Fruit fly (Drosophila melanogaster) whole organism, embryonic: ENCODE results near the gene Hexo2.
A peak's percentile ranks its signal among the peaks of the same experiment; 100 is the strongest.

Experiments
- ATbp ChIP-seq: fragments of 200-800 bp; sonication (Bioruptor generic); optimal IDR thresholded peaks from 2 replicates; lab custom pipeline; 2017; ENCODE audit warnings: missing biosample characterization, mild to moderate bottlenecking, missing genetic modification characterization, missing genetic modification reagents
- Adf1 ChIP-seq: fragments of 200-800 bp; sonication (Bioruptor generic); IDR thresholded peaks from 2 replicates; pipeline ENCODE4 v1.3.6; 2022; ENCODE audit warnings: missing biosample characterization, missing genetic modification characterization
- Blimp-1 ChIP-seq: fragments of 200-800 bp; sonication (Bioruptor generic); optimal IDR thresholded peaks from 3 replicates; lab custom pipeline; 2018; ENCODE audit warnings: missing biosample characterization, missing genetic modification characterization, mild to moderate bottlenecking, moderate library complexity, missing genetic modification reagents
- CG11504 ChIP-seq: fragments of 200-800 bp; sonication (Bioruptor generic); optimal IDR thresholded peaks from 3 replicates; lab custom pipeline; 2019; ENCODE audit warnings: missing biosample characterization, mild to moderate bottlenecking, missing genetic modification characterization, moderate library complexity
- CG12659 ChIP-seq: fragments of 200-800 bp; sonication (Bioruptor generic); optimal IDR thresholded peaks from 3 replicates; lab custom pipeline; 2017; ENCODE audit warnings: mild to moderate bottlenecking, missing biosample characterization, missing genetic modification reagents, missing genetic modification characterization
- CG13287 ChIP-seq: fragments of 200-800 bp; sonication (Bioruptor generic); IDR thresholded peaks from 2 replicates; pipeline ENCODE4 v1.3.6; 2022; ENCODE audit warnings: missing biosample characterization, missing genetic modification characterization; ENCODE audit not compliant: partially characterized antibody
- CG14441 ChIP-seq: fragments of 200-800 bp; sonication (Bioruptor generic); IDR thresholded peaks from 2 replicates; pipeline ENCODE4 v1.3.6; 2022; ENCODE audit warnings: missing biosample characterization, missing genetic modification characterization
- CG14667 ChIP-seq: fragments of 200-800 bp; sonication (Bioruptor generic); IDR thresholded peaks from 2 replicates; pipeline ENCODE4 v1.3.6; 2022; ENCODE audit warnings: missing biosample characterization, missing genetic modification characterization
- CG15479 ChIP-seq: fragments of 200-800 bp; sonication (Bioruptor generic); optimal IDR thresholded peaks from 3 replicates; lab custom pipeline; 2019; ENCODE audit warnings: missing biosample characterization, mild to moderate bottlenecking, missing genetic modification characterization, moderate library complexity
- CG17612 ChIP-seq: fragments of 200-800 bp; sonication (Bioruptor generic); IDR thresholded peaks from 2 replicates; pipeline ENCODE4 v1.3.6; 2022; ENCODE audit warnings: missing biosample characterization, missing genetic modification characterization
- CG2678 ChIP-seq: fragments of 200-800 bp; sonication (Bioruptor generic); optimal IDR thresholded peaks from 3 replicates; lab custom pipeline; 2019; ENCODE audit warnings: missing biosample characterization, mild to moderate bottlenecking, missing genetic modification characterization, moderate library complexity
- CG34422 ChIP-seq: fragments of 200-800 bp; sonication (Bioruptor generic); IDR thresholded peaks from 3 replicates; pipeline ENCODE4 v1.3.6; 2022; ENCODE audit warnings: missing biosample characterization, missing genetic modification characterization
- CG4328 ChIP-seq: fragments of 200-800 bp; sonication (Bioruptor generic); optimal IDR thresholded peaks from 3 replicates; lab custom pipeline; 2017; ENCODE audit warnings: missing biosample characterization, missing genetic modification reagents, missing genetic modification characterization
- CG7556 ChIP-seq: fragments of 200-800 bp; sonication (Bioruptor generic); optimal IDR thresholded peaks from 2 replicates; lab custom pipeline; 2017; ENCODE audit warnings: missing biosample characterization, mild to moderate bottlenecking, missing genetic modification characterization
- CG7963 ChIP-seq: fragments of 200-800 bp; sonication (Bioruptor generic); IDR thresholded peaks from 3 replicates; pipeline ENCODE4 v1.3.6; 2022; ENCODE audit warnings: missing biosample characterization, missing genetic modification characterization; ENCODE audit not compliant: partially characterized antibody
- CG8388 ChIP-seq: fragments of 200-800 bp; sonication (Bioruptor generic); optimal IDR thresholded peaks from 2 replicates; lab custom pipeline; 2019; ENCODE audit warnings: missing biosample characterization, mild to moderate bottlenecking, missing genetic modification characterization, moderate library complexity
- CG9437 ChIP-seq: fragments of 200-800 bp; sonication (Bioruptor generic); optimal IDR thresholded peaks from 2 replicates; lab custom pipeline; 2018; ENCODE audit warnings: missing biosample characterization, mild to moderate bottlenecking, missing genetic modification characterization
- CG9932 ChIP-seq: fragments of 200-800 bp; sonication (Bioruptor generic); IDR thresholded peaks from 2 replicates; pipeline ENCODE4 v1.3.6; 2022; ENCODE audit warnings: missing biosample characterization, missing genetic modification characterization
- D19A ChIP-seq: fragments of 200-800 bp; optimal IDR thresholded peaks from 3 replicates; lab custom pipeline; 2019; ENCODE audit warnings: missing biosample characterization, mild to moderate bottlenecking, missing genetic modification characterization, moderate library complexity
- Dad ChIP-seq: fragments of 200-800 bp; sonication (Bioruptor generic); optimal IDR thresholded peaks from 3 replicates; lab custom pipeline; 2016; ENCODE audit warnings: missing biosample characterization, missing genetic modification characterization
- Dip3 ChIP-seq: fragments of 200-800 bp; sonication (Bioruptor generic); optimal IDR thresholded peaks from 3 replicates; lab custom pipeline; 2016; ENCODE audit warnings: missing biosample characterization, missing genetic modification characterization
- Doc2 ChIP-seq: fragments of 200-800 bp; sonication (Bioruptor generic); IDR thresholded peaks from 2 replicates; pipeline ENCODE4 v1.3.6; 2022; ENCODE audit warnings: missing biosample characterization, missing genetic modification characterization
- Doc3 ChIP-seq: fragments of 200-800 bp; sonication (Bioruptor generic); IDR thresholded peaks from 3 replicates; pipeline ENCODE4 v1.3.6; 2022; ENCODE audit warnings: missing biosample characterization, missing genetic modification characterization; ENCODE audit not compliant: partially characterized antibody
- Fer3 ChIP-seq: fragments of 200-800 bp; sonication (Bioruptor generic); optimal IDR thresholded peaks from 2 replicates; lab custom pipeline; 2018; ENCODE audit warnings: missing biosample characterization, mild to moderate bottlenecking, missing genetic modification characterization, moderate library complexity
- MBD-R2 ChIP-seq: fragments of 200-800 bp; sonication (Bioruptor generic); IDR thresholded peaks from 2 replicates; pipeline ENCODE4 v1.3.6; 2022; ENCODE audit warnings: missing biosample characterization, missing genetic modification characterization
- Mad ChIP-seq: fragments of 200-800 bp; sonication (Bioruptor generic); optimal IDR thresholded peaks from 2 replicates; lab custom pipeline; 2016; ENCODE audit warnings: missing biosample characterization, missing genetic modification characterization
- Max ChIP-seq: fragments of 200-800 bp; sonication (Bioruptor generic); optimal IDR thresholded peaks from 2 replicates; lab custom pipeline; 2016; ENCODE audit warnings: missing biosample characterization, mild to moderate bottlenecking, missing genetic modification characterization
- PHDP ChIP-seq: fragments of 200-800 bp; sonication (Bioruptor generic); optimal IDR thresholded peaks from 3 replicates; lab custom pipeline; 2018; ENCODE audit warnings: missing biosample characterization, mild to moderate bottlenecking, missing genetic modification characterization, moderate library complexity
- Side ChIP-seq: fragments of 200-800 bp; sonication (Bioruptor generic); optimal IDR thresholded peaks from 2 replicates; lab custom pipeline; 2016; ENCODE audit warnings: missing biosample characterization, missing genetic modification characterization
- Sry-β ChIP-seq: fragments of 200-800 bp; sonication (Bioruptor generic); optimal IDR thresholded peaks from 2 replicates; lab custom pipeline; 2018; ENCODE audit warnings: missing biosample characterization, mild to moderate bottlenecking, missing genetic modification characterization, moderate library complexity
- bab2 ChIP-seq: fragments of 200-800 bp; sonication (Bioruptor generic); optimal IDR thresholded peaks from 2 replicates; lab custom pipeline; 2016; ENCODE audit warnings: missing biosample characterization, missing genetic modification characterization
- caup ChIP-seq: fragments of 200-800 bp; sonication (Bioruptor generic); optimal IDR thresholded peaks from 3 replicates; lab custom pipeline; 2017; ENCODE audit warnings: missing biosample characterization, mild to moderate bottlenecking, missing genetic modification characterization, moderate library complexity; ENCODE audit not compliant: severe bottlenecking
- ci ChIP-seq: fragments of 200-800 bp; sonication (Bioruptor generic); IDR thresholded peaks from 3 replicates; pipeline ENCODE4 v1.3.6; 2022; ENCODE audit warnings: missing biosample characterization, missing genetic modification characterization
- cwo ChIP-seq: fragments of 200-800 bp; sonication (Bioruptor generic); optimal IDR thresholded peaks from 3 replicates; lab custom pipeline; 2017; ENCODE audit warnings: missing biosample characterization, missing genetic modification characterization, mild to moderate bottlenecking, moderate library complexity, missing genetic modification reagents
- dimm ChIP-seq: fragments of 200-800 bp; sonication (Bioruptor generic); IDR thresholded peaks from 2 replicates; pipeline ENCODE4 v1.3.6; 2022; ENCODE audit warnings: missing biosample characterization, missing genetic modification characterization
- disco-r ChIP-seq: fragments of 200-800 bp; sonication (Bioruptor generic); optimal IDR thresholded peaks from 2 replicates; lab custom pipeline; 2016; ENCODE audit warnings: missing biosample characterization, missing genetic modification characterization
- en ChIP-seq: fragments of 200-800 bp; sonication (Bioruptor generic); optimal IDR thresholded peaks from 2 replicates; lab custom pipeline; 2016; ENCODE audit warnings: missing biosample characterization, missing genetic modification characterization
- fd3F ChIP-seq: fragments of 200-800 bp; sonication (Bioruptor generic); optimal IDR thresholded peaks from 2 replicates; lab custom pipeline; 2018; ENCODE audit warnings: missing biosample characterization, mild to moderate bottlenecking, missing genetic modification characterization, moderate library complexity
- ftz-f1 ChIP-seq: fragments of 200-800 bp; sonication (Bioruptor generic); optimal IDR thresholded peaks from 2 replicates; lab custom pipeline; 2016; ENCODE audit warnings: missing biosample characterization, missing genetic modification characterization
- gsb ChIP-seq: fragments of 200-800 bp; sonication (Bioruptor generic); IDR thresholded peaks from 2 replicates; pipeline ENCODE4 v1.3.6; 2022; ENCODE audit warnings: missing biosample characterization, missing genetic modification characterization
- kay ChIP-seq: fragments of 200-800 bp; sonication (Bioruptor generic); optimal IDR thresholded peaks from 2 replicates; lab custom pipeline; 2016; ENCODE audit warnings: missing biosample characterization, missing genetic modification characterization
- lbe ChIP-seq: fragments of 200-800 bp; sonication (Bioruptor generic); optimal IDR thresholded peaks from 2 replicates; lab custom pipeline; 2016; ENCODE audit warnings: missing biosample characterization, mild to moderate bottlenecking, missing genetic modification characterization
- lmd ChIP-seq: fragments of 200-800 bp; sonication (Bioruptor generic); IDR thresholded peaks from 2 replicates; pipeline ENCODE4 v1.3.6; 2022; ENCODE audit warnings: missing biosample characterization, missing genetic modification characterization
- nau ChIP-seq: fragments of 200-800 bp; sonication (Bioruptor generic); optimal IDR thresholded peaks from 3 replicates; lab custom pipeline; 2017; ENCODE audit warnings: missing biosample characterization, mild to moderate bottlenecking, missing genetic modification characterization, missing genetic modification reagents
- repo ChIP-seq: fragments of 200-800 bp; sonication (Bioruptor generic); optimal IDR thresholded peaks from 2 replicates; lab custom pipeline; 2016; ENCODE audit warnings: missing biosample characterization, missing genetic modification characterization
- salm ChIP-seq: fragments of 200-800 bp; sonication (Bioruptor generic); optimal IDR thresholded peaks from 2 replicates; lab custom pipeline; 2018; ENCODE audit warnings: missing biosample characterization, mild to moderate bottlenecking, missing genetic modification characterization
- sna ChIP-seq: fragments of 200-800 bp; sonication (Bioruptor generic); IDR thresholded peaks from 2 replicates; pipeline ENCODE4 v1.3.6; 2022; ENCODE audit warnings: missing biosample characterization, missing genetic modification characterization; ENCODE audit not compliant: partially characterized antibody
- so ChIP-seq: fragments of 200-800 bp; sonication (Bioruptor generic); IDR thresholded peaks from 3 replicates; pipeline ENCODE4 v1.3.6; 2022; ENCODE audit warnings: missing biosample characterization, missing genetic modification characterization
- wdn ChIP-seq: fragments of 200-800 bp; sonication (Bioruptor generic); IDR thresholded peaks from 2 replicates; pipeline ENCODE4 v1.3.6; 2022; ENCODE audit warnings: missing biosample characterization, missing genetic modification characterization
- zen ChIP-seq: fragments of 200-800 bp; sonication (Bioruptor generic); optimal IDR thresholded peaks from 3 replicates; lab custom pipeline; 2018; ENCODE audit warnings: missing biosample characterization, mild to moderate bottlenecking, missing genetic modification characterization, moderate library complexity

Hexo2 gene

DNA sequence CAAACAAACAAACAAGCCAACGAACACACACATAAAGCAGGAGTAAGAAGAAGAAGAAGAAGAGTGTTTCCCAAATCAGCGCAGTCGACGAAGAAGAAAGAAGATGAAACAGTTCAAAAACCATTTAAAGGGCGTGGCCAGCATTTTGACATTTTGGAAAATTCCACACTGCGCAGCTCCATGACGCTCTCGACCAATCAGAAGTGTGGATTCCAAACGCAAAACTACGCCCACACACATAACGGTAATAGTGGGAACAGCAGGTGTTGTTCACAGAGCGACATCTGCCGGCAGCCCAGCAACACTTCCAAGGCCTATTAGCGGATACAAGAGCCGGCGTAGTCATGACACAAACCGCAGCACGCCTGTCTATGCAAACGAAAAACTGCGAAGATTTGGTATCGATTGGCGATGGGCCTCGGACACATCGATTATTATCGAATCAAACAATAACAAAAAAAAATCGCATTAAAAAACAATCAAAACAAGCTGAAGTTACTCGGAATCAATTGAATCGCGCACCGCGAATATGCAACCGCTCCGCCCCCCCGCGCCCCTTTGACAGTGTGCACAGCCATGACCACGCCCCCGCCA is 32.7 kb upstream of the Hexo2 start, which contains the start of gene Rubicon (continued):
- peak; percentile 79 for TF ChIP-seq Doc3
- peak; percentile 36; the same call in 1 of the 2 replicates for TF ChIP-seq lmd (GFP tag; lab: Robert Waterston, UW)
- TF ChIP-seq ftz-f1 (GFP tag; lab: Kevin White, UChicago), result peak; percentile 97
- no peak for TF ChIP-seq kay (GFP tag; lab: Kevin White, UChicago)
- no peak for TF ChIP-seq CG14441 (GFP tag; lab: Robert Waterston, UW)
- TF ChIP-seq disco-r (GFP tag; lab: Kevin White, UChicago), result no peak
- TF ChIP-seq D19A, result no peak
- TF ChIP-seq CG13287 (GFP tag; lab: Robert Waterston, UW), result peak; percentile 93
- TF ChIP-seq CG7556 (GFP tag; lab: Kevin White, UChicago), result no peak
- peak; percentile 84 for TF ChIP-seq sna
- no peak for TF ChIP-seq CG4328 (GFP tag; lab: Kevin White, UChicago)
- no peak for TF ChIP-seq dimm (GFP tag; lab: Robert Waterston, UW)
- no peak for TF ChIP-seq bab2
- no peak for TF ChIP-seq gsb (GFP tag; lab: Robert Waterston, UW)
- TF ChIP-seq CG8388 (GFP tag; lab: Kevin White, UChicago), result no peak
- peak; percentile 61; the same call in 1 of the 3 replicates for TF ChIP-seq CG34422
- no peak for TF ChIP-seq en
- no peak for TF ChIP-seq CG14667 (GFP tag; lab: Robert Waterston, UW)
- peak; percentile 36 for TF ChIP-seq CG11504 (tag; lab: Kevin White, UChicago)
- peak; percentile 26 for TF ChIP-seq Fer3 (tag; lab: Kevin White, UChicago)
- peak; percentile 8 for TF ChIP-seq CG2678 (tag; lab: Kevin White, UChicago)
- TF ChIP-seq ci (GFP tag; lab: Robert Waterston, UW), result peak; percentile 81
- no peak for TF ChIP-seq CG17612
- TF ChIP-seq nau (GFP tag; lab: Kevin White, UChicago), result no peak
- TF ChIP-seq salm, result no peak
- TF ChIP-seq zen (tag; lab: Kevin White, UChicago), result peak; percentile 78
- TF ChIP-seq caup, result peak; percentile 47
- TF ChIP-seq Mad (GFP tag; lab: Kevin White, UChicago), result peak; percentile 7
- TF ChIP-seq Doc2 (GFP tag; lab: Robert Waterston, UW), result no peak
- TF ChIP-seq ATbp (GFP tag; lab: Kevin White, UChicago), result peak; percentile 18
- TF ChIP-seq cwo (GFP tag; lab: Kevin White, UChicago), result no peak
- no peak for TF ChIP-seq lbe (GFP tag; lab: Kevin White, UChicago)
- no peak for TF ChIP-seq Max (GFP tag; lab: Kevin White, UChicago)
- peak; percentile 85 for TF ChIP-seq CG7963 (GFP tag; lab: Robert Waterston, UW)
- 0 out of 2 replicates have a peak, but pooled peaks have one; percentile 17 for TF ChIP-seq Adf1 (GFP tag; lab: Robert Waterston, UW)
- peak; percentile 30 for TF ChIP-seq Dad
- TF ChIP-seq CG9932, result peak; percentile 64
- no peak for TF ChIP-seq CG9437 (GFP tag; lab: Kevin White, UChicago)
- TF ChIP-seq PHDP (tag; lab: Kevin White, UChicago), result peak; percentile 20
- no peak for TF ChIP-seq CG15479 (GFP tag; lab: Kevin White, UChicago)
- no peak; the same call in 2 of the 3 replicates for TF ChIP-seq so (GFP tag; lab: Robert Waterston, UW)
- TF ChIP-seq MBD-R2 (GFP tag; lab: Robert Waterston, UW), result peak; percentile 83
- TF ChIP-seq Blimp-1, result peak; percentile 23
- peak; percentile 99 for TF ChIP-seq Dip3 (GFP tag; lab: Kevin White, UChicago)
- TF ChIP-seq fd3F (GFP tag; lab: Kevin White, UChicago), result no peak
- no peak for TF ChIP-seq wdn (GFP tag; lab: Robert Waterston, UW)
- no peak for TF ChIP-seq Sry-β (GFP tag; lab: Kevin White, UChicago)
- no peak for TF ChIP-seq Side (GFP tag; lab: Kevin White, UChicago)
- peak; percentile 82 for TF ChIP-seq CG12659 (GFP tag; lab: Kevin White, UChicago)
- no peak for TF ChIP-seq repo (GFP tag; lab: Kevin White, UChicago)
